Worm (Caenorhabditis elegans) whole organism, L1 larva: Measurements from ENCODE around the gene T05C1.1.

Source experiments
- ama-1 ChIP-seq: fragments of 150-350 bp; optimal IDR thresholded peaks from 2 replicates; lab custom pipeline; 2014
- fkh-8 ChIP-seq: sonication (generic microtip); optimal IDR thresholded peaks from 2 replicates; lab custom pipeline; 2016; ENCODE audit warnings: mild to moderate bottlenecking, missing genetic modification characterization, missing compliant biosample characterization
- fos-1 ChIP-seq: fragments of 150-350 bp; optimal IDR thresholded peaks from 2 replicates; lab custom pipeline; 2014; ENCODE audit warnings: missing biosample characterization, missing genetic modification characterization
- isw-1 ChIP-seq: fragments of 200-800 bp; sonication (Bioruptor generic); IDR thresholded peaks from 2 replicates; pipeline ENCODE4 v1.3.6; 2022; ENCODE audit warnings: missing genetic modification characterization, missing compliant biosample characterization
- jun-1 ChIP-seq: fragments of 150-350 bp; optimal IDR thresholded peaks from 2 replicates; lab custom pipeline; 2014; ENCODE audit warnings: missing biosample characterization, missing genetic modification reagents, missing genetic modification characterization
- lin-39 ChIP-seq: fragments of 150-350 bp; optimal IDR thresholded peaks from 2 replicates; lab custom pipeline; 2014; ENCODE audit warnings: missing biosample characterization, missing genetic modification reagents, missing genetic modification characterization
- lsy-2 ChIP-seq, 2 experiments: fragments of 150-350 bp; optimal IDR thresholded peaks; 2 replicates each; lab custom pipeline; 2014; ENCODE audit warnings: missing biosample characterization in 2 of 2, missing genetic modification characterization in 2 of 2
- nhr-90 ChIP-seq: sonication (generic microtip); optimal IDR thresholded peaks from 2 replicates; lab custom pipeline; 2016; ENCODE audit warnings: mild to moderate bottlenecking, missing genetic modification characterization, missing compliant biosample characterization; ENCODE audit not compliant: poor library complexity
- pqm-1 ChIP-seq: sonication (generic microtip); optimal IDR thresholded peaks from 3 replicates; lab custom pipeline; 2017; ENCODE audit warnings: missing biosample characterization, missing genetic modification characterization
- rnt-1 ChIP-seq: sonication (generic microtip); optimal IDR thresholded peaks from 2 replicates; lab custom pipeline; 2016; ENCODE audit warnings: mild to moderate bottlenecking, missing genetic modification characterization, moderate library complexity, missing compliant biosample characterization
- zag-1 ChIP-seq: fragments of 150-350 bp; optimal IDR thresholded peaks from 2 replicates; lab custom pipeline; 2014; ENCODE audit warnings: missing biosample characterization, missing genetic modification characterization

DNA sequence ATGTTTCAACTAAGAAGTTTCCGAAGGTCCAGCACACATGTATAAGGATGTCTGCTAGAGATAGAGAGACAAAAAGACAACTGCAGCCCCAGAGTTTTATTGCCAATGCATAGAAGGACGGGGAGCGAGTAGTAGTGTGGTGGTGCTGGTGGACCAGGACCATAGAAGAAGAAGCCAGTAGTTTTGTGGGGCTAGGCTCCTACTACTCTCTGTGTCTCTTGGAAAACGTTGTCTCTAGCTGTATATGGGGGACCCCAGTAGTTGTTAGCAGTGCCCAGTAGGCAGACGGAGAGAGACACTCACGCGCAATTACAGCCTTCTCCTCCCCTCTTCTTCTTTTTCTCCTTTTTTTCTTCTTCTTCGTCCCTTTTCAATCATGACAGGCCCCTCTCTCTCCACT lies 22.4 kb upstream of the T05C1.1 start:
- TF ChIP-seq lin-39 (tag; lab: Kevin White, UChicago): no peak
- no peak for TF ChIP-seq zag-1 (tag; lab: Kevin White, UChicago)
- TF ChIP-seq nhr-90 (tag; lab: Kevin White, UChicago): no peak
- no peak for TF ChIP-seq fos-1 (tag; lab: Kevin White, UChicago)
- TF ChIP-seq jun-1: no peak
- TF ChIP-seq ama-1 (lab: Kevin White, UChicago): no peak
- peak in 1 of 2 experiments; percentile 30 for TF ChIP-seq lsy-2 (tag; optimal IDR thresholded peaks at IDR 0.05; lab: Kevin White, UChicago)
- peak; percentile 30 for TF ChIP-seq fkh-8
- TF ChIP-seq pqm-1 (tag; lab: Kevin White, UChicago): no peak
- TF ChIP-seq rnt-1: no peak
- peak; percentile 23 for TF ChIP-seq isw-1 (GFP tag; lab: Robert Waterston, UW)
